Worm (Caenorhabditis elegans): ENCODE results near the gene F29G6.1.

Gene F29G6.1

ce11 chrX:11472953-11473671, 29.0 kb upstream of the F29G6.1 start (continued):
- TF ChIP-seq attf-4 (tag; optimal IDR thresholded peaks at IDR 0.05) = no peak
- TF ChIP-seq nhr-10 (tag; optimal IDR thresholded peaks at IDR 0.05) = no peak
- 0 out of 2 replicates have a peak, but pooled peaks have one; percentile 45 for TF ChIP-seq ceh-44 (GFP tag; IDR thresholded peaks at IDR 0.05)
- TF ChIP-seq T26A8.4 (GFP tag; IDR thresholded peaks at IDR 0.05) = 0 out of 2 replicates have a peak, but pooled peaks have one; percentile 38
- no peak for TF ChIP-seq nhr-28 (tag; optimal IDR thresholded peaks at IDR 0.05)
- TF ChIP-seq Y48G9A.11 (GFP tag; IDR thresholded peaks at IDR 0.05) = no peak
- no peak for TF ChIP-seq ama-1 (optimal IDR thresholded peaks at IDR 0.05)
- TF ChIP-seq daf-16 (GFP tag; optimal IDR thresholded peaks at IDR 0.05) = no peak
- TF ChIP-seq daf-16 (tag; optimal IDR thresholded peaks at IDR 0.05) = no peak
- TF ChIP-seq aly-2 (tag; optimal IDR thresholded peaks at IDR 0.05) = no peak
- TF ChIP-seq F10B5.3 (tag; optimal IDR thresholded peaks at IDR 0.05) = no peak
- peak; percentile 0 for TF ChIP-seq Y5F2A.4 (GFP tag; optimal IDR thresholded peaks at IDR 0.05)
- TF ChIP-seq fos-1 (tag; optimal IDR thresholded peaks at IDR 0.05) = no peak
- no peak for TF ChIP-seq egl-27 (tag; optimal IDR thresholded peaks at IDR 0.05)
- TF ChIP-seq mxl-2 (GFP tag; conservative IDR thresholded peaks at IDR 0.05) = no peak
- TF ChIP-seq madf-5 (GFP tag; IDR thresholded peaks at IDR 0.05) = no peak
- TF ChIP-seq lin-13 (GFP tag; optimal IDR thresholded peaks at IDR 0.05) = no peak
- TF ChIP-seq vab-7 (GFP tag; IDR thresholded peaks at IDR 0.05) = peak; percentile 30; the same call in 1 of the 2 replicates
- TF ChIP-seq ceh-20 (GFP tag; IDR thresholded peaks at IDR 0.05) = peak; percentile 70; the same call in 1 of the 2 replicates
- TF ChIP-seq daf-19 (GFP tag; conservative IDR thresholded peaks at IDR 0.05) = no peak
- TF ChIP-seq ces-1 (GFP tag; optimal IDR thresholded peaks at IDR 0.05) = no peak
- TF ChIP-seq dmd-8 (GFP tag; IDR thresholded peaks at IDR 0.05) = no peak
- no peak for TF ChIP-seq pqm-1 (tag; optimal IDR thresholded peaks at IDR 0.05)
- no peak for TF ChIP-seq Y105C5A.15 (GFP tag; IDR thresholded peaks at IDR 0.05)
- TF ChIP-seq egl-43 (GFP tag; IDR thresholded peaks at IDR 0.05) = peak; percentile 69
- TF ChIP-seq ZK337.2 (GFP tag; IDR thresholded peaks at IDR 0.05) = no peak
- TF ChIP-seq unc-62 (GFP tag; optimal IDR thresholded peaks at IDR 0.05 in 1 of 2) = peak in 1 of 2 experiments; percentile 99
- no peak for TF ChIP-seq unc-62 (tag; optimal IDR thresholded peaks at IDR 0.05)
- no peak for TF ChIP-seq lin-39 (tag; optimal IDR thresholded peaks at IDR 0.05)
- TF ChIP-seq spr-1 (tag; optimal IDR thresholded peaks at IDR 0.05) = peak; percentile 55
- no peak for TF ChIP-seq dpl-1 (GFP tag; optimal IDR thresholded peaks at IDR 0.05)
- no peak for TF ChIP-seq nhr-41 (GFP tag; IDR thresholded peaks at IDR 0.05)
- no peak for TF ChIP-seq snpc-4 (tag; optimal IDR thresholded peaks at IDR 0.05)
- TF ChIP-seq unc-130 (GFP tag; optimal IDR thresholded peaks at IDR 0.05) = no peak
- TF ChIP-seq arid-1 (GFP tag; conservative IDR thresholded peaks at IDR 0.05) = no peak
- TF ChIP-seq nhr-42 (GFP tag; IDR thresholded peaks at IDR 0.05) = no peak
- no peak for TF ChIP-seq ztf-11 (tag; optimal IDR thresholded peaks at IDR 0.05)
- peak; percentile 88 for TF ChIP-seq aha-1 (tag)
- no peak for TF ChIP-seq dve-1 (tag; optimal IDR thresholded peaks at IDR 0.05; ENCODE audit: insufficient read depth)
- no peak for TF ChIP-seq nhr-76 (tag; optimal IDR thresholded peaks at IDR 0.05)
- TF ChIP-seq T20F7.1 (GFP tag; optimal IDR thresholded peaks at IDR 0.05) = no peak
- no peak for TF ChIP-seq nhr-6 (tag; optimal IDR thresholded peaks at IDR 0.05)
- TF ChIP-seq lin-15B (tag; optimal IDR thresholded peaks at IDR 0.05) = no peak
- no peak for TF ChIP-seq Y75B8A.6 (GFP tag; IDR thresholded peaks at IDR 0.05)
- peak; percentile 15; the same call in 1 of the 2 replicates for TF ChIP-seq pha-4 (GFP tag; IDR thresholded peaks at IDR 0.05)
- TF ChIP-seq pha-4 (tag; optimal IDR thresholded peaks at IDR 0.05) = no peak
- no peak for TF ChIP-seq saeg-2 (GFP tag; IDR thresholded peaks at IDR 0.05)
- TF ChIP-seq nhr-48 (tag; optimal IDR thresholded peaks at IDR 0.05) = no peak
- TF ChIP-seq hlh-11 (tag; optimal IDR thresholded peaks at IDR 0.05) = peak; percentile 69
- TF ChIP-seq lsy-2 (tag; optimal IDR thresholded peaks at IDR 0.05) = peak; percentile 35 to 40
- no peak for TF ChIP-seq sdz-12 (GFP tag; optimal IDR thresholded peaks at IDR 0.05)
- TF ChIP-seq lir-3 (tag; optimal IDR thresholded peaks at IDR 0.05) = no peak

Measured in whole organism, L4 larva.